Worm (Caenorhabditis elegans): ENCODE measurements around the gene npp-10.

- TF ChIP-seq ama-1 (optimal IDR thresholded peaks at IDR 0.05) (no peak), scrt-1 (GFP tag; IDR thresholded peaks at IDR 0.05) (no peak), tbx-37 (GFP tag; conservative IDR thresholded peaks at IDR 0.05) (no peak), sea-1 (GFP tag; conservative IDR thresholded peaks at IDR 0.05) (no peak), tra-4 (tag; optimal IDR thresholded peaks at IDR 0.05) (no peak)
Measured at ce11 chrIII:6008989-6009610, 10.3 kb downstream of the npp-10 start, which contains the start of the genes gcna-1 and eftu-2.

Data from whole organism, early embryonic.